Fruit fly (Drosophila melanogaster) whole organism, embryonic: ENCODE data around the gene CG16779.
A peak's percentile ranks its signal among the peaks of the same experiment; 100 is the strongest.

Source experiments
- Ada2b ChIP-seq: fragments of 200-800 bp; sonication (Bioruptor generic); IDR thresholded peaks from 2 replicates; pipeline ENCODE4 v1.3.6; 2022; ENCODE audit warnings: missing biosample characterization, missing genetic modification characterization
- Atf-2 ChIP-seq: fragments of 200-800 bp; sonication (Bioruptor generic); optimal IDR thresholded peaks from 2 replicates; lab custom pipeline; 2016; ENCODE audit warnings: missing biosample characterization, missing genetic modification characterization
- CG11695 ChIP-seq: fragments of 200-800 bp; sonication (Bioruptor generic); IDR thresholded peaks from 3 replicates; pipeline ENCODE4 v1.3.6; 2022; ENCODE audit warnings: missing biosample characterization, missing genetic modification characterization
- CG13287 ChIP-seq: fragments of 200-800 bp; sonication (Bioruptor generic); IDR thresholded peaks from 2 replicates; pipeline ENCODE4 v1.3.6; 2022; ENCODE audit warnings: missing biosample characterization, missing genetic modification characterization; ENCODE audit not compliant: partially characterized antibody
- CG13624 ChIP-seq: fragments of 200-800 bp; sonication (Bioruptor generic); optimal IDR thresholded peaks from 2 replicates; lab custom pipeline; 2016; ENCODE audit warnings: missing biosample characterization, missing genetic modification characterization
- CG15269 ChIP-seq: fragments of 200-800 bp; sonication (Bioruptor generic); optimal IDR thresholded peaks from 2 replicates; lab custom pipeline; 2018; ENCODE audit warnings: missing biosample characterization, mild to moderate bottlenecking, missing genetic modification characterization, moderate library complexity
- CG16815 ChIP-seq: fragments of 200-800 bp; sonication (Bioruptor generic); optimal IDR thresholded peaks from 3 replicates; lab custom pipeline; 2017; ENCODE audit warnings: missing biosample characterization, mild to moderate bottlenecking, missing genetic modification characterization
- CG18764 ChIP-seq: fragments of 200-800 bp; sonication (Bioruptor generic); optimal IDR thresholded peaks from 3 replicates; lab custom pipeline; 2016; ENCODE audit warnings: missing biosample characterization, missing genetic modification characterization
- CG2678 ChIP-seq: fragments of 200-800 bp; sonication (Bioruptor generic); optimal IDR thresholded peaks from 3 replicates; lab custom pipeline; 2019; ENCODE audit warnings: missing biosample characterization, mild to moderate bottlenecking, missing genetic modification characterization, moderate library complexity
- CG31365 ChIP-seq: fragments of 200-800 bp; sonication (Bioruptor generic); optimal IDR thresholded peaks from 2 replicates; lab custom pipeline; 2018; ENCODE audit warnings: missing biosample characterization, mild to moderate bottlenecking, missing genetic modification characterization
- CG3281 ChIP-seq: fragments of 200-800 bp; sonication (Bioruptor generic); optimal IDR thresholded peaks from 3 replicates; lab custom pipeline; 2017; ENCODE audit warnings: missing biosample characterization, mild to moderate bottlenecking, missing genetic modification characterization
- CG3838 ChIP-seq: fragments of 200-800 bp; sonication (Bioruptor generic); optimal IDR thresholded peaks from 3 replicates; lab custom pipeline; 2016; ENCODE audit warnings: missing biosample characterization, missing genetic modification characterization
- CG4404 ChIP-seq: fragments of 200-800 bp; sonication (Bioruptor generic); IDR thresholded peaks from 2 replicates; pipeline ENCODE4 v1.3.6; 2022; ENCODE audit warnings: missing biosample characterization, missing genetic modification characterization
- CG5180 ChIP-seq: fragments of 200-800 bp; sonication (Bioruptor generic); optimal IDR thresholded peaks from 3 replicates; lab custom pipeline; 2017; ENCODE audit warnings: missing biosample characterization, missing genetic modification characterization, mild to moderate bottlenecking, moderate library complexity, missing genetic modification reagents
- Camta ChIP-seq: fragments of 200-800 bp; sonication (Bioruptor generic); optimal IDR thresholded peaks from 2 replicates; lab custom pipeline; 2016; ENCODE audit warnings: missing biosample characterization, missing genetic modification characterization
- Dfd ChIP-seq, 2 experiments: fragments of >200 bp; optimal IDR thresholded peaks; 2 replicates each; lab custom pipeline; 2017; ENCODE audit warnings: missing biosample characterization in 2 of 2, missing genetic modification characterization in 2 of 2
- Doc3 ChIP-seq: fragments of 200-800 bp; sonication (Bioruptor generic); IDR thresholded peaks from 3 replicates; pipeline ENCODE4 v1.3.6; 2022; ENCODE audit warnings: missing biosample characterization, missing genetic modification characterization; ENCODE audit not compliant: partially characterized antibody
- Fer1 ChIP-seq: fragments of 200-800 bp; sonication (Bioruptor generic); optimal IDR thresholded peaks from 2 replicates; lab custom pipeline; 2017; ENCODE audit warnings: missing biosample characterization, mild to moderate bottlenecking, missing genetic modification characterization
- Hmx ChIP-seq: fragments of 200-800 bp; sonication (Bioruptor generic); optimal IDR thresholded peaks from 2 replicates; lab custom pipeline; 2016; ENCODE audit warnings: missing biosample characterization, missing genetic modification characterization
- Lhr ChIP-seq: fragments of 200-800 bp; sonication (Bioruptor generic); optimal IDR thresholded peaks from 3 replicates; lab custom pipeline; 2017; ENCODE audit warnings: mild to moderate bottlenecking, missing biosample characterization, missing genetic modification reagents, missing genetic modification characterization
- Med ChIP-seq: fragments of 200-800 bp; sonication (Bioruptor generic); peaks from one replicate; lab custom pipeline; 2016; ENCODE audit warnings: missing biosample characterization, missing genetic modification characterization, mild to moderate bottlenecking, inconsistent platforms, moderate library complexity
- NFAT ChIP-seq: fragments of 200-800 bp; sonication (Bioruptor generic); IDR thresholded peaks from 2 replicates; pipeline ENCODE4 v1.3.6; 2022; ENCODE audit warnings: missing biosample characterization, missing genetic modification characterization
- Oli ChIP-seq: fragments of 200-800 bp; sonication (Bioruptor generic); optimal IDR thresholded peaks from 2 replicates; lab custom pipeline; 2018; ENCODE audit warnings: missing biosample characterization, mild to moderate bottlenecking, missing genetic modification characterization, moderate library complexity
- Xbp1 ChIP-seq: fragments of 200-800 bp; sonication (Bioruptor generic); optimal IDR thresholded peaks from 3 replicates; lab custom pipeline; 2016; ENCODE audit warnings: missing biosample characterization, mild to moderate bottlenecking, missing genetic modification characterization
- bbx ChIP-seq: fragments of 200-800 bp; sonication (Bioruptor generic); IDR thresholded peaks from 2 replicates; pipeline ENCODE4 v1.3.6; 2022; ENCODE audit warnings: missing biosample characterization, missing genetic modification characterization; ENCODE audit not compliant: partially characterized antibody
- cas ChIP-seq: fragments of 200-800 bp; sonication (Bioruptor generic); IDR thresholded peaks from 2 replicates; pipeline ENCODE4 v1.3.6; 2022; ENCODE audit warnings: missing biosample characterization, missing genetic modification characterization
- cato ChIP-seq: fragments of 200-800 bp; sonication (Bioruptor generic); optimal IDR thresholded peaks from 2 replicates; lab custom pipeline; 2016; ENCODE audit warnings: missing biosample characterization, missing genetic modification characterization, borderline replicate concordance
- chinmo ChIP-seq: fragments of 200-800 bp; sonication (Bioruptor generic); IDR thresholded peaks from 4 replicates; pipeline ENCODE4 v1.3.6; 2022; ENCODE audit warnings: missing biosample characterization, missing genetic modification characterization; ENCODE audit not compliant: partially characterized antibody
- hbn ChIP-seq: fragments of 200-800 bp; sonication (Bioruptor generic); IDR thresholded peaks from 2 replicates; pipeline ENCODE4 v1.3.6; 2022; ENCODE audit warnings: missing biosample characterization, missing genetic modification characterization; ENCODE audit not compliant: partially characterized antibody
- hkb ChIP-seq, 2 experiments: fragments of 200-800 bp in 1 of 2; fragments of >200 bp in 1 of 2; sonication (Bioruptor generic) in 1 of 2; IDR thresholded peaks in 1 of 2; optimal IDR thresholded peaks in 1 of 2; 2 replicates each; pipeline versions ENCODE4 v1.3.6 to Lab custom; 2017 to 2022; ENCODE audit warnings: missing biosample characterization in 1 of 2, missing genetic modification characterization in 1 of 2
- jigr1 ChIP-seq: fragments of 200-800 bp; sonication (Bioruptor generic); IDR thresholded peaks from 3 replicates; pipeline ENCODE4 v1.3.6; 2022; ENCODE audit warnings: missing biosample characterization, missing genetic modification characterization
- kah ChIP-seq: fragments of 200-800 bp; sonication (Bioruptor generic); optimal IDR thresholded peaks from 2 replicates; lab custom pipeline; 2018; ENCODE audit warnings: missing biosample characterization, mild to moderate bottlenecking, missing genetic modification characterization
- klu ChIP-seq: fragments of 200-800 bp; sonication (Bioruptor generic); IDR thresholded peaks from 2 replicates; pipeline ENCODE4 v1.3.6; 2022; ENCODE audit warnings: missing biosample characterization, missing genetic modification characterization
- lab ChIP-seq: fragments of 200-800 bp; sonication (Bioruptor generic); optimal IDR thresholded peaks from 3 replicates; lab custom pipeline; 2017; ENCODE audit warnings: missing biosample characterization, missing genetic modification characterization, mild to moderate bottlenecking, moderate library complexity, missing genetic modification reagents
- lilli ChIP-seq: fragments of 200-800 bp; sonication (Bioruptor generic); optimal IDR thresholded peaks from 3 replicates; lab custom pipeline; 2016; ENCODE audit warnings: missing biosample characterization, missing genetic modification characterization
- lov ChIP-seq, 2 experiments: fragments of 200-800 bp in 1 of 2; fragments of >200 bp in 1 of 2; sonication (Bioruptor generic) in 1 of 2; IDR thresholded peaks in 1 of 2; optimal IDR thresholded peaks in 1 of 2; 2 replicates in 1 of 2; 3 replicates in 1 of 2; pipeline versions ENCODE4 v1.3.6 to Lab custom; 2017 to 2022; ENCODE audit warnings: missing biosample characterization in 1 of 2, missing genetic modification characterization in 1 of 2
- nau ChIP-seq: fragments of 200-800 bp; sonication (Bioruptor generic); optimal IDR thresholded peaks from 3 replicates; lab custom pipeline; 2017; ENCODE audit warnings: missing biosample characterization, mild to moderate bottlenecking, missing genetic modification characterization, missing genetic modification reagents
- nmo ChIP-seq: fragments of 200-800 bp; sonication (Bioruptor generic); optimal IDR thresholded peaks from 2 replicates; lab custom pipeline; 2018; ENCODE audit warnings: missing biosample characterization, mild to moderate bottlenecking, missing genetic modification characterization, moderate library complexity
- nom ChIP-seq: fragments of 200-800 bp; sonication (Bioruptor generic); optimal IDR thresholded peaks from 2 replicates; lab custom pipeline; 2017; ENCODE audit warnings: missing biosample characterization, missing genetic modification characterization, mild to moderate bottlenecking, moderate library complexity, missing genetic modification reagents
- pan ChIP-seq, 4 experiments: fragments of >200 bp in 3 of 4; fragments of 200-800 bp in 1 of 4; sonication (Bioruptor generic) in 1 of 4; optimal IDR thresholded peaks in 3 of 4; IDR thresholded peaks in 1 of 4; 2 replicates each; pipeline versions ENCODE4 v1.3.6 to Lab custom; 2017 to 2022; ENCODE audit warnings: missing biosample characterization in 2 of 4, missing genetic modification characterization in 2 of 4, mixed read lengths in 1 of 4
- pros ChIP-seq: fragments of 200-800 bp; sonication (Bioruptor generic); optimal IDR thresholded peaks from 3 replicates; lab custom pipeline; 2019; ENCODE audit warnings: missing biosample characterization, mild to moderate bottlenecking, missing genetic modification characterization, moderate library complexity
- slbo ChIP-seq: fragments of 200-800 bp; sonication (Bioruptor generic); IDR thresholded peaks from 2 replicates; pipeline ENCODE4 v1.3.6; 2022; ENCODE audit warnings: missing biosample characterization, missing genetic modification characterization
- sna ChIP-seq: fragments of 200-800 bp; sonication (Bioruptor generic); IDR thresholded peaks from 2 replicates; pipeline ENCODE4 v1.3.6; 2022; ENCODE audit warnings: missing biosample characterization, missing genetic modification characterization; ENCODE audit not compliant: partially characterized antibody
- tna ChIP-seq: fragments of 200-800 bp; sonication (Bioruptor generic); IDR thresholded peaks from 2 replicates; pipeline ENCODE4 v1.3.6; 2022; ENCODE audit warnings: missing biosample characterization, missing genetic modification characterization; ENCODE audit not compliant: partially characterized antibody
- tx ChIP-seq: fragments of 200-800 bp; sonication (Bioruptor generic); optimal IDR thresholded peaks from 2 replicates; lab custom pipeline; 2016; ENCODE audit warnings: missing biosample characterization, missing genetic modification characterization
- unpg ChIP-seq: fragments of 200-800 bp; sonication (Bioruptor generic); optimal IDR thresholded peaks from 3 replicates; lab custom pipeline; 2018; ENCODE audit warnings: missing biosample characterization, mild to moderate bottlenecking, missing genetic modification characterization, moderate library complexity
- vnd ChIP-seq: fragments of 200-800 bp; sonication (Bioruptor generic); IDR thresholded peaks from 3 replicates; pipeline ENCODE4 v1.3.6; 2022; ENCODE audit warnings: missing biosample characterization, missing genetic modification characterization; ENCODE audit not compliant: partially characterized antibody

Gene CG16779

dm6 chr3R:9502416-9502763 lies 8.9 kb upstream of the CG16779 start, which contains the start of gene RhoL (continued):
- TF ChIP-seq kah (GFP tag; lab: Kevin White, UChicago) (peak; percentile 41), Doc3 (GFP tag; lab: Robert Waterston, UW) (0 out of 3 replicates have a peak, but pooled peaks have one; percentile 36), CG3281 (GFP tag; lab: Kevin White, UChicago) (peak; percentile 26), Hmx (GFP tag; lab: Kevin White, UChicago) (no peak), tx (GFP tag; lab: Kevin White, UChicago) (no peak), cato (GFP tag; lab: Kevin White, UChicago) (no peak), vnd (no peak), tna (GFP tag; lab: Robert Waterston, UW) (peak; percentile 48; the same call in 1 of the 2 replicates), sna (peak; percentile 62), CG5180 (GFP tag; lab: Kevin White, UChicago) (peak; percentile 87), CG16815 (GFP tag; lab: Kevin White, UChicago) (no peak), Atf-2 (GFP tag; lab: Kevin White, UChicago) (no peak), Med (GFP tag; lab: Kevin White, UChicago) (peak; percentile 88), slbo (GFP tag; lab: Robert Waterston, UW) (0 out of 2 replicates have a peak, but pooled peaks have one; percentile 10), unpg (peak; percentile 24), klu (GFP tag; lab: Robert Waterston, UW) (no peak), pros (GFP tag; lab: Kevin White, UChicago) (peak; percentile 4), CG13287 (GFP tag; lab: Robert Waterston, UW) (peak; percentile 73), CG15269 (tag; lab: Kevin White, UChicago) (no peak), jigr1 (no peak), lab (GFP tag; lab: Kevin White, UChicago) (peak; percentile 60), bbx (GFP tag; lab: Robert Waterston, UW) (peak; percentile 70), pan (optimal IDR thresholded peaks at IDR 0.05; lab: Kevin White, UChicago) (no peak), pan (GFP tag; optimal IDR thresholded peaks at IDR 0.05 in 1 of 2, IDR thresholded peaks at IDR 0.05 in 1 of 2) (peak in 1 of 2 experiments; percentile 14), CG2678 (tag; lab: Kevin White, UChicago) (no peak), Ada2b (GFP tag; lab: Robert Waterston, UW) (no peak), nmo (no peak), CG31365 (tag; lab: Kevin White, UChicago) (no peak), nom (GFP tag; lab: Kevin White, UChicago) (peak; percentile 76), lov (optimal IDR thresholded peaks at IDR 0.05; lab: Kevin White, UChicago) (no peak), lov (GFP tag; IDR thresholded peaks at IDR 0.05; lab: Robert Waterston, UW) (peak; percentile 58; the same call in 1 of the 3 replicates), hkb (optimal IDR thresholded peaks at IDR 0.05; lab: Kevin White, UChicago) (no peak), hkb (GFP tag; IDR thresholded peaks at IDR 0.05; lab: Robert Waterston, UW) (peak; percentile 67; the same call in 1 of the 2 replicates), CG3838 (GFP tag; lab: Kevin White, UChicago) (no peak), Fer1 (GFP tag; lab: Kevin White, UChicago) (peak; percentile 51), nau (GFP tag; lab: Kevin White, UChicago) (peak; percentile 37), Xbp1 (GFP tag; lab: Kevin White, UChicago) (peak; percentile 21), Lhr (GFP tag; lab: Kevin White, UChicago) (no peak), Oli (tag; lab: Kevin White, UChicago) (no peak), chinmo (GFP tag; lab: Robert Waterston, UW) (peak; percentile 84; the same call in 2 of the 4 replicates), hbn (peak; percentile 38; the same call in 1 of the 2 replicates), CG4404 (no peak), CG11695 (peak; percentile 48; the same call in 1 of the 3 replicates), CG13624 (GFP tag; lab: Kevin White, UChicago) (peak; percentile 54), Dfd (GFP tag; optimal IDR thresholded peaks at IDR 0.05; lab: Kevin White, UChicago) (no peak), CG18764 (GFP tag; lab: Kevin White, UChicago) (no peak), Camta (GFP tag; lab: Kevin White, UChicago) (no peak), NFAT (GFP tag; lab: Robert Waterston, UW) (0 out of 2 replicates have a peak, but pooled peaks have one; percentile 21), lilli (GFP tag; lab: Kevin White, UChicago) (peak; percentile 34), cas (no peak)
